Fruit fly (Drosophila melanogaster): ENCODE measurements around the gene CG14712.

The CG14712 gene

dm6 chr3R:11650105-11651039 lies 21.8 kb downstream of the CG14712 start, which contains the start of the genes Csk and Elp1 (continued):
- TF ChIP-seq az2 (GFP tag; optimal IDR thresholded peaks at IDR 0.05) (peak; percentile 18), CG1024 (GFP tag; IDR thresholded peaks at IDR 0.05) (no peak), CG43689 (GFP tag; IDR thresholded peaks at IDR 0.05) (no peak), psq (GFP tag; optimal IDR thresholded peaks at IDR 0.05) (no peak), grau (tag; optimal IDR thresholded peaks at IDR 0.05) (peak; percentile 69), CG11085 (GFP tag; IDR thresholded peaks at IDR 0.05) (peak; percentile 40; the same call in 1 of the 2 replicates), Sry-δ (GFP tag; optimal IDR thresholded peaks at IDR 0.05) (peak; percentile 18), Camta (GFP tag; optimal IDR thresholded peaks at IDR 0.05) (no peak), CG15073 (GFP tag; optimal IDR thresholded peaks at IDR 0.05) (no peak), H2.0 (GFP tag; IDR thresholded peaks at IDR 0.05) (0 out of 2 replicates have a peak, but pooled peaks have one; percentile 17), zf30C (GFP tag; optimal IDR thresholded peaks at IDR 0.05) (no peak), disco-r (GFP tag; optimal IDR thresholded peaks at IDR 0.05) (no peak), Nf-YA (GFP tag; IDR thresholded peaks at IDR 0.05) (no peak), ftz-f1 (GFP tag; optimal IDR thresholded peaks at IDR 0.05) (no peak), Dref (GFP tag; IDR thresholded peaks at IDR 0.05) (peak; percentile 30; the same call in 1 of the 2 replicates), sd (tag; optimal IDR thresholded peaks at IDR 0.05) (peak; percentile 91), CG4328 (GFP tag; optimal IDR thresholded peaks at IDR 0.05) (peak; percentile 41), Kr (GFP tag; optimal IDR thresholded peaks at IDR 0.05) (no peak), lmd (GFP tag; IDR thresholded peaks at IDR 0.05) (peak; percentile 50; the same call in 1 of the 2 replicates), cad (GFP tag; optimal IDR thresholded peaks at IDR 0.05) (no peak), stwl (tag; optimal IDR thresholded peaks at IDR 0.05) (peak; percentile 97), wek (GFP tag; optimal IDR thresholded peaks at IDR 0.05) (no peak), Oaz (GFP tag; IDR thresholded peaks at IDR 0.05) (no peak), Opbp (GFP tag; IDR thresholded peaks at IDR 0.05; ENCODE audit: partially characterized antibody) (0 out of 3 replicates have a peak, but pooled peaks have one; percentile 12), gcm (GFP tag; optimal IDR thresholded peaks at IDR 0.05) (no peak), CG13296 (GFP tag; optimal IDR thresholded peaks at IDR 0.05) (peak; percentile 47), NC2β (GFP tag; optimal IDR thresholded peaks at IDR 0.05) (no peak), CG17186 (GFP tag; optimal IDR thresholded peaks at IDR 0.05) (peak; percentile 41), CG12659 (GFP tag; optimal IDR thresholded peaks at IDR 0.05) (peak; percentile 92), Tbp (GFP tag; optimal IDR thresholded peaks at IDR 0.05) (no peak), kah (GFP tag; optimal IDR thresholded peaks at IDR 0.05) (peak; percentile 56), lilli (GFP tag; optimal IDR thresholded peaks at IDR 0.05) (peak; percentile 55), run (tag; optimal IDR thresholded peaks at IDR 0.05) (peak; percentile 18), CG6254 (GFP tag; optimal IDR thresholded peaks at IDR 0.05) (no peak), CG5245 (GFP tag; optimal IDR thresholded peaks at IDR 0.05) (peak; percentile 12), fd102C (GFP tag; optimal IDR thresholded peaks at IDR 0.05) (peak; percentile 34), danr (GFP tag; IDR thresholded peaks at IDR 0.05) (no peak), yki (optimal IDR thresholded peaks at IDR 0.05) (no peak), Dad (GFP tag; optimal IDR thresholded peaks at IDR 0.05) (no peak), stc (GFP tag; IDR thresholded peaks at IDR 0.05) (no peak), CG8765 (GFP tag; IDR thresholded peaks at IDR 0.05) (no peak), al (GFP tag; IDR thresholded peaks at IDR 0.05) (0 out of 2 replicates have a peak, but pooled peaks have one; percentile 10), tgo (GFP tag; IDR thresholded peaks at IDR 0.05) (peak; percentile 50), gfzf (GFP tag; optimal IDR thresholded peaks at IDR 0.05) (peak; percentile 82), vnd (GFP tag; IDR thresholded peaks at IDR 0.05; ENCODE audit: partially characterized antibody) (no peak), Ravus (GFP tag; IDR thresholded peaks at IDR 0.05) (no peak), Abd-B (GFP tag; optimal IDR thresholded peaks at IDR 0.05) (peak; percentile 59), NFAT (GFP tag; IDR thresholded peaks at IDR 0.05) (peak; percentile 56; the same call in 1 of the 2 replicates), Dp (GFP tag; optimal IDR thresholded peaks at IDR 0.05) (peak; percentile 38), CG1792 (GFP tag; optimal IDR thresholded peaks at IDR 0.05) (peak; percentile 14)

All from whole organism, embryonic.